Worm (Caenorhabditis elegans): ENCODE measurements around the gene F21F8.5.

F21F8.5 gene

DNA sequence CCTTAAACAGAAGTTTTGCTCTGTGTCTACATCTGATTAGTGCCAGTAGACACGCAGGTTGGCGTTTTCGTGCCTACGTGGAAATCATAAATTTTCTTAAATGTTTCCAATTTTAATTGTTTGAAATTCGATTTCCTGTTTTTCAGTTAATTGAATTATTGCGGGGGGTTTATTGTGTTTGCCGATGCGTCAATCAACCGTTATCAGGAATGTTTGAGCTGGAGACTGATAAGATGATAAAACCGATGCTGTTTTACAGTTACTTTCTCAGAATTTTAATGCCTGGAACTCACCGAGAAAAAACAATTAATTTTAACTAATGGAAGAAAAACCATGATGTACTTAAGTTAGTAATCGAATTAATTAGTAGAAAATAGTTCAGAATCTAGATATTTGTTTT is 49.0 kb downstream of the F21F8.5 start:
- no peak for TF ChIP-seq daf-16 (GFP tag; optimal IDR thresholded peaks at IDR 0.05)
- TF ChIP-seq daf-16 (tag; optimal IDR thresholded peaks at IDR 0.05) = peak; percentile 60
- peak; percentile 77 for TF ChIP-seq php-3 (GFP tag; IDR thresholded peaks at IDR 0.05)
- TF ChIP-seq ces-1 (GFP tag; optimal IDR thresholded peaks at IDR 0.05) = no peak
- TF ChIP-seq lin-15B (tag; optimal IDR thresholded peaks at IDR 0.05) = no peak
- peak; percentile 53; the same call in 1 of the 2 replicates for TF ChIP-seq tra-1 (GFP tag; IDR thresholded peaks at IDR 0.05)
- TF ChIP-seq lin-1 (GFP tag; IDR thresholded peaks at IDR 0.05) = peak; percentile 53
- peak in 1 of 2 experiments; percentile 23 for TF ChIP-seq hif-1 (tag; optimal IDR thresholded peaks at IDR 0.05)
- TF ChIP-seq nhr-28 (tag; optimal IDR thresholded peaks at IDR 0.05) = peak; percentile 25
- TF ChIP-seq snpc-1.2 (GFP tag; IDR thresholded peaks at IDR 0.05) = no peak
- TF ChIP-seq dve-1 (tag; optimal IDR thresholded peaks at IDR 0.05; ENCODE audit: insufficient read depth) = peak; percentile 45
- TF ChIP-seq pha-4 (GFP tag; IDR thresholded peaks at IDR 0.05) = no peak
- no peak for TF ChIP-seq pha-4 (tag; optimal IDR thresholded peaks at IDR 0.05)
- TF ChIP-seq mdt-29 (GFP tag; IDR thresholded peaks at IDR 0.05) = no peak
- peak; percentile 81 for TF ChIP-seq dmd-6 (GFP tag; IDR thresholded peaks at IDR 0.05)
- TF ChIP-seq pqm-1 (tag; optimal IDR thresholded peaks at IDR 0.05) = peak; percentile 66
- peak; percentile 63 for TF ChIP-seq hlh-11 (tag; optimal IDR thresholded peaks at IDR 0.05)

All from whole organism, L4 larva.